Fruit fly (Drosophila melanogaster): ENCODE measurements around the gene CG6168.

DNA sequence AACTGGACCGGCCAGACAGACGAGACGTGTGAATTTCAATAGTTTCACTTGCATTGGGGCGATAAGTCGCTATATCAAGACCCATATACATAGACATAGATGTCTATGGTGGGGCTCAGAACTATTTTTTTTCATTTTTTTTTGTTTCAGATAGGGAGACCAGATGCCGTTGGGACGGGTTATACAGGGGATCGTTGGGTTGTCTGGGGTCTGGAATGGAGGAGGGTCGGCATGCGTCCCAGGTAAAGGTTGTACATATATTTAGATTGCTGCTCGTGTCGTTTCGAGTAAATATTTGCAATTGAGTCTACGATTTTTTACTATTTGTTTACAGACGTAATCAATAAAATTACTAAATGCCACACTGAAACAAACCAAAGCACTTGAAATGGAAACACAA, 45.5 kb downstream of the CG6168 start:
- no peak for TF ChIP-seq psq (optimal IDR thresholded peaks at IDR 0.05)
- no peak for TF ChIP-seq usp (GFP tag; optimal IDR thresholded peaks at IDR 0.05)
- TF ChIP-seq pan (optimal IDR thresholded peaks at IDR 0.05) = no peak
- TF ChIP-seq EcR (GFP tag; optimal IDR thresholded peaks at IDR 0.05) = no peak

Measured in whole organism.